ENCODE assay signal across 1 fruit fly cellular context in the genomic region with DNA sequence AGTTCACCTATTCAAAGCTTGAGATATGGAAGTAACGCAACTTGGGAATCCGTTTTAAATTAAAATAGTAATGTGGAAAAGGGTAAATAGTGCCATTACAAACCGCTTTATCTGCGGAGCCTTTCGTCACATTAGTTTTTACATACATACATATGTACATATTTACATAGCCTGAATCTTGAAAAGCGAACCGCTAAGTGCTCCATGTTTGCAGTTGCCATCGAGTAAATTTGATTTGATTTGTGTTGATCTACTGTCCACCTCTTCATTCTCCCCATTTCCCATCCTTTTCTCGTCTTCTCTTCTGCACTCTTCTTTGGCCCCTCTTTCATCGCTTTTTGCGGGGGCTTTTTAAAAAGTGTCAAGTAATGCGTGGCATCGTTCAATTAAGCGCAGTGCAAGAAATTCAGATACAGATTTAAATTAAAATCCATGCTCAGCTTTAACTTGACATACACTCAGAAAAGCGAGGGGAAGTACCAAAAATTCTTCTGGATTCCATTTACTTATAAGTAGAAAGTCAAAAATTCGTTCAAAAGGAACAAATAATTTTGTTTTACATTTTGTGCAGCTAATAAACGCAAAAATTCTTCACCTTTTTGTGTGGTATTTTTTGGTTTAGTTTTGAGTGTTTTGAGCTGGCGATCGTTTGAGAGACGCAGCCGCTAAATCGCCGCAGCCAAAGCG.
TF ChIP-seq lines count a peak whose summit lies in the region.

No protein-coding gene starts in this region.

TF ChIP-seq in whole organism, embryonic, 481 proteins besides CTCF, POLR2A, EP300 and RAD21 (continued from another document and continues in another):
- TF ChIP-seq CG12942 (GFP tag; optimal IDR thresholded peaks at IDR 0.05; lab: Kevin White, UChicago): peak; percentile 73
- no peak for TF ChIP-seq ato (GFP tag; IDR thresholded peaks at IDR 0.05; lab: Robert Waterston, UW; ENCODE audit: partially characterized antibody)
- TF ChIP-seq NK7.1 (GFP tag; optimal IDR thresholded peaks at IDR 0.05; lab: Kevin White, UChicago): peak; percentile 65
- no peak for TF ChIP-seq ind (GFP tag; optimal IDR thresholded peaks at IDR 0.05; lab: Kevin White, UChicago)
- TF ChIP-seq CG6175 (GFP tag; IDR thresholded peaks at IDR 0.05; lab: Robert Waterston, UW): no peak
- peak; percentile 55 for TF ChIP-seq CG10565 (GFP tag; optimal IDR thresholded peaks at IDR 0.05; lab: Kevin White, UChicago)
- no peak for TF ChIP-seq CG8765 (GFP tag; IDR thresholded peaks at IDR 0.05; lab: Robert Waterston, UW)
- TF ChIP-seq Xbp1 (GFP tag; optimal IDR thresholded peaks at IDR 0.05; lab: Kevin White, UChicago): peak; percentile 18
- no peak for TF ChIP-seq CG4617 (GFP tag; optimal IDR thresholded peaks at IDR 0.05; lab: Kevin White, UChicago; ENCODE audit: borderline replicate concordance)
- TF ChIP-seq croc (GFP tag; conservative IDR thresholded peaks at IDR 0.05; lab: Robert Waterston, UW): 0 out of 3 replicates have a peak, but pooled peaks have one; percentile 22
- peak; percentile 66 for TF ChIP-seq CG4820 (GFP tag; optimal IDR thresholded peaks at IDR 0.05; lab: Kevin White, UChicago)
- no peak for TF ChIP-seq BEAF-32 (GFP tag; optimal IDR thresholded peaks at IDR 0.05; lab: Kevin White, UChicago)
- TF ChIP-seq Bteb2 (GFP tag; optimal IDR thresholded peaks at IDR 0.05; lab: Kevin White, UChicago): peak; percentile 51
- peak; percentile 73 for TF ChIP-seq pfk (GFP tag; optimal IDR thresholded peaks at IDR 0.05; lab: Kevin White, UChicago)
- peak; percentile 81 for TF ChIP-seq CG12219 (GFP tag; optimal IDR thresholded peaks at IDR 0.05; lab: Kevin White, UChicago)
- peak; percentile 47 for TF ChIP-seq Nf-YC (tag; optimal IDR thresholded peaks at IDR 0.05; lab: Kevin White, UChicago)
- peak; percentile 75 for TF ChIP-seq Max (GFP tag; optimal IDR thresholded peaks at IDR 0.05; lab: Kevin White, UChicago)
- TF ChIP-seq Sox102F (GFP tag; optimal IDR thresholded peaks at IDR 0.05; lab: Kevin White, UChicago): peak; percentile 74
- peak; percentile 55 for TF ChIP-seq CG8290 (GFP tag; optimal IDR thresholded peaks at IDR 0.05; lab: Kevin White, UChicago)
- TF ChIP-seq CG8290 (tag; optimal IDR thresholded peaks at IDR 0.05; lab: Kevin White, UChicago): peak; percentile 93
- no peak for TF ChIP-seq zen2 (GFP tag; IDR thresholded peaks at IDR 0.05; lab: Robert Waterston, UW; ENCODE audit: partially characterized antibody)
- peak in 1 of 2 experiments; percentile 64 for TF ChIP-seq insv (GFP tag; optimal IDR thresholded peaks at IDR 0.05; lab: Kevin White, UChicago)
- TF ChIP-seq CG4707 (GFP tag; optimal IDR thresholded peaks at IDR 0.05; lab: Kevin White, UChicago): peak; percentile 93
- no peak for TF ChIP-seq nmo (GFP tag; optimal IDR thresholded peaks at IDR 0.05; lab: Kevin White, UChicago)
- no peak for TF ChIP-seq unc-4 (GFP tag; IDR thresholded peaks at IDR 0.05; lab: Robert Waterston, UW; ENCODE audit: partially characterized antibody)
- peak; percentile 89 for TF ChIP-seq CG11398 (GFP tag; optimal IDR thresholded peaks at IDR 0.05; lab: Kevin White, UChicago)
- TF ChIP-seq CG13894 (tag; optimal IDR thresholded peaks at IDR 0.05; lab: Kevin White, UChicago): peak; percentile 45
- peak; percentile 19 for TF ChIP-seq CG17829 (tag; optimal IDR thresholded peaks at IDR 0.05; lab: Kevin White, UChicago)
- peak; percentile 8; the same call in 1 of the 2 replicates for TF ChIP-seq CG14441 (GFP tag; IDR thresholded peaks at IDR 0.05; lab: Robert Waterston, UW)
- no peak for TF ChIP-seq GATAe (GFP tag; conservative IDR thresholded peaks at IDR 0.05; lab: Robert Waterston, UW)
- TF ChIP-seq danr (GFP tag; IDR thresholded peaks at IDR 0.05; lab: Robert Waterston, UW): peak; percentile 50; the same call in 1 of the 2 replicates
- peak; percentile 46 for TF ChIP-seq CG30431 (GFP tag; optimal IDR thresholded peaks at IDR 0.05; lab: Kevin White, UChicago)
- TF ChIP-seq pan (optimal IDR thresholded peaks at IDR 0.05; lab: Kevin White, UChicago): no peak
- peak in 1 of 2 experiments; percentile 83 for TF ChIP-seq pan (GFP tag; optimal IDR thresholded peaks at IDR 0.05 in 1 of 2, IDR thresholded peaks at IDR 0.05 in 1 of 2)
- TF ChIP-seq Sry-δ (GFP tag; optimal IDR thresholded peaks at IDR 0.05; lab: Kevin White, UChicago): peak; percentile 42
- TF ChIP-seq CG13296 (GFP tag; optimal IDR thresholded peaks at IDR 0.05; lab: Kevin White, UChicago): peak; percentile 91
- TF ChIP-seq zen (tag; optimal IDR thresholded peaks at IDR 0.05; lab: Kevin White, UChicago): no peak
- TF ChIP-seq repo (GFP tag; optimal IDR thresholded peaks at IDR 0.05; lab: Kevin White, UChicago): peak; percentile 83
- TF ChIP-seq lab (GFP tag; optimal IDR thresholded peaks at IDR 0.05; lab: Kevin White, UChicago): peak; percentile 95
- TF ChIP-seq CG1647 (GFP tag; optimal IDR thresholded peaks at IDR 0.05; lab: Kevin White, UChicago): peak; percentile 89
- TF ChIP-seq CG31224 (GFP tag; IDR thresholded peaks at IDR 0.05; lab: Robert Waterston, UW): peak; percentile 18; the same call in 1 of the 2 replicates
- peak; percentile 16 for TF ChIP-seq CG3065 (GFP tag; optimal IDR thresholded peaks at IDR 0.05; lab: Kevin White, UChicago)
- no peak; the same call in 2 of the 3 replicates for TF ChIP-seq Aef1 (GFP tag; IDR thresholded peaks at IDR 0.05; lab: Robert Waterston, UW)
- TF ChIP-seq ken (GFP tag; IDR thresholded peaks at IDR 0.05; lab: Robert Waterston, UW): peak; percentile 49
- no peak for TF ChIP-seq h (optimal IDR thresholded peaks at IDR 0.05; lab: Kevin White, UChicago)
- TF ChIP-seq trem (tag; optimal IDR thresholded peaks at IDR 0.05; lab: Kevin White, UChicago): peak; percentile 42
- TF ChIP-seq CG2120 (GFP tag; optimal IDR thresholded peaks at IDR 0.05; lab: Kevin White, UChicago): peak; percentile 39
- TF ChIP-seq Hey (tag; optimal IDR thresholded peaks at IDR 0.05; lab: Kevin White, UChicago): peak; percentile 80
- TF ChIP-seq CG4404 (GFP tag; IDR thresholded peaks at IDR 0.05; lab: Robert Waterston, UW): no peak
- no peak for TF ChIP-seq CG2129 (GFP tag; IDR thresholded peaks at IDR 0.05; lab: Robert Waterston, UW; ENCODE audit: partially characterized antibody)
- TF ChIP-seq CG3847 (GFP tag; IDR thresholded peaks at IDR 0.05; lab: Robert Waterston, UW): no peak
- peak; percentile 90 for TF ChIP-seq tup (GFP tag; optimal IDR thresholded peaks at IDR 0.05; lab: Kevin White, UChicago)
- peak; percentile 96 for TF ChIP-seq Med (GFP tag; lab: Kevin White, UChicago)
- peak; percentile 74; the same call in 1 of the 2 replicates for TF ChIP-seq ranshi (GFP tag; IDR thresholded peaks at IDR 0.05; lab: Robert Waterston, UW)
- TF ChIP-seq Neu2 (GFP tag; optimal IDR thresholded peaks at IDR 0.05; lab: Kevin White, UChicago; ENCODE audit: borderline replicate concordance): no peak
- peak; percentile 48; the same call in 1 of the 2 replicates for TF ChIP-seq E2f1 (GFP tag; IDR thresholded peaks at IDR 0.05; lab: Robert Waterston, UW)
- no peak for TF ChIP-seq Deaf1 (tag; optimal IDR thresholded peaks at IDR 0.05; lab: Kevin White, UChicago)
- TF ChIP-seq Xrp1 (GFP tag; IDR thresholded peaks at IDR 0.05; lab: Robert Waterston, UW): peak; percentile 86
- TF ChIP-seq tll (GFP tag; optimal IDR thresholded peaks at IDR 0.05; lab: Kevin White, UChicago): no peak
- TF ChIP-seq CG13424 (tag; optimal IDR thresholded peaks at IDR 0.05; lab: Kevin White, UChicago): peak; percentile 75
- TF ChIP-seq CG7745 (tag; optimal IDR thresholded peaks at IDR 0.05; lab: Kevin White, UChicago): peak; percentile 77
- peak; percentile 88 for TF ChIP-seq gsb-n (tag; optimal IDR thresholded peaks at IDR 0.05; lab: Kevin White, UChicago)
- TF ChIP-seq Blimp-1 (GFP tag; optimal IDR thresholded peaks at IDR 0.05; lab: Kevin White, UChicago): peak; percentile 85
- TF ChIP-seq ham (GFP tag; IDR thresholded peaks at IDR 0.05; lab: Robert Waterston, UW): no peak
- TF ChIP-seq HLH54F (GFP tag; optimal IDR thresholded peaks at IDR 0.05; lab: Kevin White, UChicago): peak; percentile 25
- TF ChIP-seq CG3281 (GFP tag; optimal IDR thresholded peaks at IDR 0.05; lab: Kevin White, UChicago): peak; percentile 74
- TF ChIP-seq CG7928 (GFP tag; optimal IDR thresholded peaks at IDR 0.05; lab: Kevin White, UChicago): peak; percentile 61
- peak; percentile 47; the same call in 2 of the 3 replicates for TF ChIP-seq Mrtf (GFP tag; IDR thresholded peaks at IDR 0.05; lab: Robert Waterston, UW)
- TF ChIP-seq CG14050 (GFP tag; IDR thresholded peaks at IDR 0.05; lab: Robert Waterston, UW): peak; percentile 50; the same call in 2 of the 3 replicates
- TF ChIP-seq H15 (GFP tag; IDR thresholded peaks at IDR 0.05; lab: Robert Waterston, UW): no peak
- peak; percentile 79 for TF ChIP-seq CG9727 (GFP tag; optimal IDR thresholded peaks at IDR 0.05; lab: Kevin White, UChicago)
- peak; percentile 61 for TF ChIP-seq CG1602 (GFP tag; optimal IDR thresholded peaks at IDR 0.05; lab: Kevin White, UChicago)
- TF ChIP-seq CG11247 (GFP tag; IDR thresholded peaks at IDR 0.05; lab: Robert Waterston, UW): peak; percentile 72
- TF ChIP-seq CG34224 (GFP tag; IDR thresholded peaks at IDR 0.05; lab: Robert Waterston, UW; ENCODE audit: partially characterized antibody): no peak
- TF ChIP-seq schlank (tag; optimal IDR thresholded peaks at IDR 0.05; lab: Kevin White, UChicago): peak; percentile 81
- TF ChIP-seq ewg (GFP tag; optimal IDR thresholded peaks at IDR 0.05; lab: Kevin White, UChicago): peak; percentile 77
- no peak for TF ChIP-seq luna (GFP tag; optimal IDR thresholded peaks at IDR 0.05; lab: Kevin White, UChicago)
- peak; percentile 14 to 88 for TF ChIP-seq bsh (GFP tag; optimal IDR thresholded peaks at IDR 0.05; lab: Kevin White, UChicago)
- TF ChIP-seq CG1233 (GFP tag; optimal IDR thresholded peaks at IDR 0.05; lab: Kevin White, UChicago): peak; percentile 91
- TF ChIP-seq CG9215 (GFP tag; IDR thresholded peaks at IDR 0.05; lab: Robert Waterston, UW): no peak
- no peak for TF ChIP-seq D (optimal IDR thresholded peaks at IDR 0.05; lab: Kevin White, UChicago)
- peak; percentile 93 for TF ChIP-seq D (GFP tag; optimal IDR thresholded peaks at IDR 0.05; lab: Kevin White, UChicago)
- TF ChIP-seq org-1 (GFP tag; optimal IDR thresholded peaks at IDR 0.05; lab: Kevin White, UChicago): peak; percentile 85
- TF ChIP-seq gro (GFP tag; optimal IDR thresholded peaks at IDR 0.05; lab: Kevin White, UChicago): peak; percentile 46
- peak; percentile 65 for TF ChIP-seq CoRest (tag; optimal IDR thresholded peaks at IDR 0.05; lab: Kevin White, UChicago)
- peak; percentile 68 for TF ChIP-seq da (GFP tag; optimal IDR thresholded peaks at IDR 0.05; lab: Kevin White, UChicago)
- no peak for TF ChIP-seq Chrac-16 (GFP tag; optimal IDR thresholded peaks at IDR 0.05; lab: Kevin White, UChicago)
- TF ChIP-seq dan (GFP tag; IDR thresholded peaks at IDR 0.05; lab: Robert Waterston, UW): no peak
- peak; percentile 78 for TF ChIP-seq CG3838 (GFP tag; optimal IDR thresholded peaks at IDR 0.05; lab: Kevin White, UChicago)
- no peak for TF ChIP-seq CG13287 (GFP tag; IDR thresholded peaks at IDR 0.05; lab: Robert Waterston, UW; ENCODE audit: partially characterized antibody)
- no peak for TF ChIP-seq CG16813 (GFP tag; IDR thresholded peaks at IDR 0.05; lab: Robert Waterston, UW; ENCODE audit: partially characterized antibody)
- TF ChIP-seq esg (GFP tag; conservative IDR thresholded peaks at IDR 0.05; lab: Robert Waterston, UW): no peak; the same call in 1 of the 2 replicates
- TF ChIP-seq CG8388 (GFP tag; optimal IDR thresholded peaks at IDR 0.05; lab: Kevin White, UChicago): peak; percentile 39
- peak; percentile 68 for TF ChIP-seq CG7271 (tag; optimal IDR thresholded peaks at IDR 0.05; lab: Kevin White, UChicago)
- no peak for TF ChIP-seq CG42726 (GFP tag; IDR thresholded peaks at IDR 0.05; lab: Robert Waterston, UW; ENCODE audit: partially characterized antibody)
- TF ChIP-seq CG17912 (GFP tag; optimal IDR thresholded peaks at IDR 0.05; lab: Kevin White, UChicago): peak; percentile 93
- peak; percentile 95 for TF ChIP-seq bab2 (GFP tag; optimal IDR thresholded peaks at IDR 0.05; lab: Kevin White, UChicago)
- peak; percentile 36 for TF ChIP-seq Hr3 (GFP tag; optimal IDR thresholded peaks at IDR 0.05; lab: Kevin White, UChicago)
- no peak for TF ChIP-seq CG11560 (tag; IDR thresholded peaks at IDR 0.05; lab: Robert Waterston, UW)
- TF ChIP-seq CG31388 (GFP tag; optimal IDR thresholded peaks at IDR 0.05; lab: Kevin White, UChicago): no peak
- TF ChIP-seq CG1529 (GFP tag; optimal IDR thresholded peaks at IDR 0.05; lab: Kevin White, UChicago): peak; percentile 90
- peak; percentile 52; the same call in 1 of the 2 replicates for TF ChIP-seq ap (GFP tag; IDR thresholded peaks at IDR 0.05; lab: Robert Waterston, UW)
- TF ChIP-seq tin (GFP tag; optimal IDR thresholded peaks at IDR 0.05; lab: Kevin White, UChicago): peak; percentile 49
- TF ChIP-seq dysf (GFP tag; IDR thresholded peaks at IDR 0.05; lab: Robert Waterston, UW): peak; percentile 47; the same call in 2 of the 3 replicates
- peak; percentile 58 for TF ChIP-seq Mad (GFP tag; optimal IDR thresholded peaks at IDR 0.05; lab: Kevin White, UChicago)
- TF ChIP-seq run (tag; optimal IDR thresholded peaks at IDR 0.05; lab: Kevin White, UChicago): peak; percentile 75
- peak; percentile 59 for TF ChIP-seq bigmax (GFP tag; optimal IDR thresholded peaks at IDR 0.05; lab: Kevin White, UChicago)
- no peak for TF ChIP-seq jigr1 (GFP tag; IDR thresholded peaks at IDR 0.05; lab: Robert Waterston, UW)
- peak; percentile 57; the same call in 1 of the 2 replicates for TF ChIP-seq CG17612 (GFP tag; IDR thresholded peaks at IDR 0.05; lab: Robert Waterston, UW)
- no peak for TF ChIP-seq row (GFP tag; IDR thresholded peaks at IDR 0.05; lab: Robert Waterston, UW)
- TF ChIP-seq BtbVII (GFP tag; optimal IDR thresholded peaks at IDR 0.05; lab: Kevin White, UChicago): peak; percentile 88
- TF ChIP-seq twi (tag; optimal IDR thresholded peaks at IDR 0.05; lab: Kevin White, UChicago): no peak
- TF ChIP-seq CG1024 (GFP tag; IDR thresholded peaks at IDR 0.05; lab: Robert Waterston, UW): peak; percentile 84; the same call in 1 of the 2 replicates
- peak; percentile 88 for TF ChIP-seq CG12659 (GFP tag; optimal IDR thresholded peaks at IDR 0.05; lab: Kevin White, UChicago)
- 0 out of 2 replicates have a peak, but pooled peaks have one; percentile 27 for TF ChIP-seq wdn (GFP tag; IDR thresholded peaks at IDR 0.05; lab: Robert Waterston, UW)
- peak; percentile 68 for TF ChIP-seq cwo (GFP tag; optimal IDR thresholded peaks at IDR 0.05; lab: Kevin White, UChicago)
- peak; percentile 87 for TF ChIP-seq CG5180 (GFP tag; optimal IDR thresholded peaks at IDR 0.05; lab: Kevin White, UChicago)
- TF ChIP-seq CG6813 (GFP tag; optimal IDR thresholded peaks at IDR 0.05; lab: Kevin White, UChicago): peak; percentile 96
- peak; percentile 84 for TF ChIP-seq vvl (GFP tag; IDR thresholded peaks at IDR 0.05; lab: Robert Waterston, UW)
- peak; percentile 79 for TF ChIP-seq btn (GFP tag; optimal IDR thresholded peaks at IDR 0.05; lab: Kevin White, UChicago)
